Fruit fly (Drosophila melanogaster) whole organism, embryonic: ENCODE results near the gene al.
A peak's percentile ranks its signal among the peaks of the same experiment; 100 is the strongest.

Source experiments
- CG10366 ChIP-seq: fragments of 200-800 bp; sonication (Bioruptor generic); IDR thresholded peaks from 2 replicates; pipeline ENCODE4 v1.3.6; 2022; ENCODE audit warnings: missing biosample characterization, missing genetic modification characterization
- CG10979 ChIP-seq: fragments of 200-800 bp; sonication (Bioruptor generic); optimal IDR thresholded peaks from 2 replicates; lab custom pipeline; 2018; ENCODE audit warnings: missing biosample characterization, mild to moderate bottlenecking, missing genetic modification characterization, moderate library complexity
- CG12071 ChIP-seq: fragments of 200-800 bp; sonication (Bioruptor generic); optimal IDR thresholded peaks from 3 replicates; lab custom pipeline; 2018; ENCODE audit warnings: missing biosample characterization, mild to moderate bottlenecking, missing genetic modification characterization
- CG1529 ChIP-seq: fragments of 200-800 bp; sonication (Bioruptor generic); optimal IDR thresholded peaks from 3 replicates; lab custom pipeline; 2018; ENCODE audit warnings: missing biosample characterization, missing genetic modification characterization
- CG15514 ChIP-seq: fragments of 200-800 bp; sonication (Bioruptor generic); optimal IDR thresholded peaks from 3 replicates; lab custom pipeline; 2017; ENCODE audit warnings: missing biosample characterization, missing genetic modification characterization, mild to moderate bottlenecking, moderate library complexity, missing genetic modification reagents
- CG16779 ChIP-seq: fragments of 200-800 bp; sonication (Bioruptor generic); IDR thresholded peaks from 2 replicates; pipeline ENCODE4 v1.3.6; 2022; ENCODE audit warnings: missing biosample characterization, missing genetic modification characterization
- CG16813 ChIP-seq: fragments of 200-800 bp; sonication (Bioruptor generic); IDR thresholded peaks from 3 replicates; pipeline ENCODE4 v1.3.6; 2022; ENCODE audit warnings: missing biosample characterization, missing genetic modification characterization; ENCODE audit not compliant: partially characterized antibody
- CG17359 ChIP-seq: fragments of 200-800 bp; sonication (Bioruptor generic); optimal IDR thresholded peaks from 3 replicates; lab custom pipeline; 2018; ENCODE audit warnings: missing biosample characterization, mild to moderate bottlenecking, missing genetic modification characterization, moderate library complexity
- CG17385 ChIP-seq: fragments of 200-800 bp; sonication (Bioruptor generic); optimal IDR thresholded peaks from 3 replicates; lab custom pipeline; 2018; ENCODE audit warnings: missing biosample characterization, mild to moderate bottlenecking, missing genetic modification characterization
- CG17829 ChIP-seq: fragments of 200-800 bp; optimal IDR thresholded peaks from 2 replicates; lab custom pipeline; 2019; ENCODE audit warnings: missing biosample characterization, mild to moderate bottlenecking, missing genetic modification characterization, moderate library complexity
- CG31224 ChIP-seq: fragments of 200-800 bp; sonication (Bioruptor generic); IDR thresholded peaks from 2 replicates; pipeline ENCODE4 v1.3.6; 2022; ENCODE audit warnings: missing biosample characterization, missing genetic modification characterization
- CG3838 ChIP-seq: fragments of 200-800 bp; sonication (Bioruptor generic); optimal IDR thresholded peaks from 3 replicates; lab custom pipeline; 2016; ENCODE audit warnings: missing biosample characterization, missing genetic modification characterization
- CG3995 ChIP-seq: fragments of 200-800 bp; sonication (Bioruptor generic); optimal IDR thresholded peaks from 3 replicates; lab custom pipeline; 2016; ENCODE audit warnings: missing biosample characterization, missing genetic modification characterization
- CG4617 ChIP-seq: fragments of 200-800 bp; sonication (Bioruptor generic); optimal IDR thresholded peaks from 3 replicates; lab custom pipeline; 2016; ENCODE audit warnings: missing biosample characterization, missing genetic modification characterization, borderline replicate concordance
- CG7928 ChIP-seq: fragments of 200-800 bp; sonication (Bioruptor generic); optimal IDR thresholded peaks from 2 replicates; lab custom pipeline; 2017; ENCODE audit warnings: missing biosample characterization, mild to moderate bottlenecking, missing genetic modification characterization
- CG8281 ChIP-seq: fragments of 200-800 bp; sonication (Bioruptor generic); optimal IDR thresholded peaks from 2 replicates; lab custom pipeline; 2018; ENCODE audit warnings: missing biosample characterization, mild to moderate bottlenecking, missing genetic modification characterization, moderate library complexity
- CG8944 ChIP-seq: fragments of 200-800 bp; sonication (Bioruptor generic); optimal IDR thresholded peaks from 3 replicates; lab custom pipeline; 2016; ENCODE audit warnings: missing biosample characterization, missing genetic modification characterization
- CTCF ChIP-seq: fragments of 200-800 bp; sonication (Bioruptor generic); optimal IDR thresholded peaks from 2 replicates; lab custom pipeline; 2017; ENCODE audit warnings: missing biosample characterization, mild to moderate bottlenecking, missing genetic modification characterization, moderate library complexity
- D19B ChIP-seq: fragments of 200-800 bp; sonication (Bioruptor generic); optimal IDR thresholded peaks from 2 replicates; lab custom pipeline; 2017; ENCODE audit warnings: missing biosample characterization, mild to moderate bottlenecking, missing genetic modification characterization
- Dll ChIP-seq: fragments of 200-800 bp; sonication (Bioruptor generic); IDR thresholded peaks from 4 replicates; pipeline ENCODE4 v1.3.6; 2022; ENCODE audit warnings: missing biosample characterization, missing genetic modification characterization; ENCODE audit not compliant: partially characterized antibody
- ERR ChIP-seq: fragments of 200-800 bp; sonication (Bioruptor generic); optimal IDR thresholded peaks from 2 replicates; lab custom pipeline; 2016; ENCODE audit warnings: missing biosample characterization, missing genetic modification characterization
- Gug ChIP-seq: fragments of 200-800 bp; sonication (Bioruptor generic); IDR thresholded peaks from 4 replicates; pipeline ENCODE4 v1.3.6; 2022; ENCODE audit warnings: missing biosample characterization, missing genetic modification characterization
- Hey ChIP-seq: fragments of 200-800 bp; sonication (Bioruptor generic); optimal IDR thresholded peaks from 3 replicates; lab custom pipeline; 2018; ENCODE audit warnings: missing biosample characterization, mild to moderate bottlenecking, missing genetic modification characterization
- HmgD ChIP-seq: fragments of 200-800 bp; sonication (Bioruptor generic); optimal IDR thresholded peaks from 3 replicates; lab custom pipeline; 2016; ENCODE audit warnings: missing biosample characterization, missing genetic modification characterization
- Lim3 ChIP-seq: fragments of 200-800 bp; sonication (Bioruptor generic); IDR thresholded peaks from 2 replicates; pipeline ENCODE4 v1.3.6; 2022; ENCODE audit warnings: missing biosample characterization, missing genetic modification characterization
- Six4 ChIP-seq: fragments of 200-800 bp; sonication (Bioruptor generic); optimal IDR thresholded peaks from 2 replicates; lab custom pipeline; 2016; ENCODE audit warnings: missing biosample characterization, missing genetic modification characterization
- Sox102F ChIP-seq: fragments of 200-800 bp; sonication (Bioruptor generic); optimal IDR thresholded peaks from 2 replicates; lab custom pipeline; 2018; ENCODE audit warnings: missing biosample characterization, mild to moderate bottlenecking, missing genetic modification characterization, moderate library complexity
- Xbp1 ChIP-seq: fragments of 200-800 bp; sonication (Bioruptor generic); optimal IDR thresholded peaks from 3 replicates; lab custom pipeline; 2016; ENCODE audit warnings: missing biosample characterization, mild to moderate bottlenecking, missing genetic modification characterization
- cg ChIP-seq: fragments of 200-800 bp; sonication (Bioruptor generic); optimal IDR thresholded peaks from 3 replicates; lab custom pipeline; 2019; ENCODE audit warnings: missing biosample characterization, mild to moderate bottlenecking, missing genetic modification characterization, moderate library complexity
- dm ChIP-seq: fragments of 200-800 bp; sonication (Bioruptor generic); optimal IDR thresholded peaks from 3 replicates; lab custom pipeline; 2016; ENCODE audit warnings: missing biosample characterization, missing genetic modification characterization
- dysf ChIP-seq: fragments of 200-800 bp; sonication (Bioruptor generic); IDR thresholded peaks from 3 replicates; pipeline ENCODE4 v1.3.6; 2022; ENCODE audit warnings: missing biosample characterization, missing genetic modification characterization
- jing ChIP-seq: fragments of 200-800 bp; sonication (Bioruptor generic); optimal IDR thresholded peaks from 2 replicates; lab custom pipeline; 2018; ENCODE audit warnings: missing biosample characterization, mild to moderate bottlenecking, missing genetic modification characterization
- knrl ChIP-seq: fragments of 200-800 bp; sonication (Bioruptor generic); IDR thresholded peaks from 3 replicates; pipeline ENCODE4 v1.3.6; 2022; ENCODE audit warnings: missing biosample characterization, missing genetic modification characterization; ENCODE audit not compliant: partially characterized antibody
- mam ChIP-seq: fragments of 200-800 bp; sonication (Bioruptor generic); optimal IDR thresholded peaks from 3 replicates; lab custom pipeline; 2016; ENCODE audit warnings: missing biosample characterization, missing genetic modification characterization
- mirr ChIP-seq: fragments of 200-800 bp; sonication (Bioruptor generic); optimal IDR thresholded peaks from 3 replicates; lab custom pipeline; 2018; ENCODE audit warnings: missing biosample characterization, mild to moderate bottlenecking, missing genetic modification characterization
- nmo ChIP-seq: fragments of 200-800 bp; sonication (Bioruptor generic); optimal IDR thresholded peaks from 2 replicates; lab custom pipeline; 2018; ENCODE audit warnings: missing biosample characterization, mild to moderate bottlenecking, missing genetic modification characterization, moderate library complexity
- pho ChIP-seq: fragments of 200-800 bp; sonication (Bioruptor generic); optimal IDR thresholded peaks from 2 replicates; lab custom pipeline; 2016; ENCODE audit warnings: missing biosample characterization, missing genetic modification characterization
- prd ChIP-seq, 3 experiments: fragments of >200 bp in 2 of 3; fragments of 200-800 bp in 1 of 3; sonication (Bioruptor generic) in 1 of 3; optimal IDR thresholded peaks in 2 of 3; IDR thresholded peaks in 1 of 3; 2 replicates in 2 of 3; 3 replicates in 1 of 3; pipeline versions ENCODE4 v1.3.6 to Lab custom; 2017 to 2022; ENCODE audit warnings: missing biosample characterization in 1 of 3, missing genetic modification characterization in 1 of 3
- pzg ChIP-seq: fragments of 200-800 bp; sonication (Bioruptor generic); optimal IDR thresholded peaks from 3 replicates; lab custom pipeline; 2018; ENCODE audit warnings: missing biosample characterization, mild to moderate bottlenecking, missing genetic modification characterization, moderate library complexity
- scrt ChIP-seq: fragments of 200-800 bp; sonication (Bioruptor generic); optimal IDR thresholded peaks from 2 replicates; lab custom pipeline; 2018; ENCODE audit warnings: missing biosample characterization, mild to moderate bottlenecking, missing genetic modification characterization, moderate library complexity
- sens ChIP-seq: fragments of 200-800 bp; sonication (Bioruptor generic); peaks from one replicate; lab custom pipeline; 2016; ENCODE audit warnings: missing biosample characterization, missing genetic modification characterization
- so ChIP-seq: fragments of 200-800 bp; sonication (Bioruptor generic); IDR thresholded peaks from 3 replicates; pipeline ENCODE4 v1.3.6; 2022; ENCODE audit warnings: missing biosample characterization, missing genetic modification characterization
- tna ChIP-seq: fragments of 200-800 bp; sonication (Bioruptor generic); IDR thresholded peaks from 2 replicates; pipeline ENCODE4 v1.3.6; 2022; ENCODE audit warnings: missing biosample characterization, missing genetic modification characterization; ENCODE audit not compliant: partially characterized antibody
- twi ChIP-seq: fragments of 200-800 bp; optimal IDR thresholded peaks from 2 replicates; lab custom pipeline; 2019; ENCODE audit warnings: missing biosample characterization, mild to moderate bottlenecking, missing genetic modification characterization, moderate library complexity
- tx ChIP-seq: fragments of 200-800 bp; sonication (Bioruptor generic); optimal IDR thresholded peaks from 2 replicates; lab custom pipeline; 2016; ENCODE audit warnings: missing biosample characterization, missing genetic modification characterization
- vfl ChIP-seq: fragments of 200-800 bp; sonication (Bioruptor generic); optimal IDR thresholded peaks from 2 replicates; lab custom pipeline; 2016; ENCODE audit warnings: missing biosample characterization, missing genetic modification characterization
- wek ChIP-seq: fragments of 200-800 bp; sonication (Bioruptor generic); optimal IDR thresholded peaks from 3 replicates; lab custom pipeline; 2018; ENCODE audit warnings: missing biosample characterization, mild to moderate bottlenecking, missing genetic modification characterization, moderate library complexity
- zen2 ChIP-seq: fragments of 200-800 bp; sonication (Bioruptor generic); IDR thresholded peaks from 3 replicates; pipeline ENCODE4 v1.3.6; 2022; ENCODE audit warnings: missing biosample characterization, missing genetic modification characterization; ENCODE audit not compliant: partially characterized antibody

Gene al

DNA sequence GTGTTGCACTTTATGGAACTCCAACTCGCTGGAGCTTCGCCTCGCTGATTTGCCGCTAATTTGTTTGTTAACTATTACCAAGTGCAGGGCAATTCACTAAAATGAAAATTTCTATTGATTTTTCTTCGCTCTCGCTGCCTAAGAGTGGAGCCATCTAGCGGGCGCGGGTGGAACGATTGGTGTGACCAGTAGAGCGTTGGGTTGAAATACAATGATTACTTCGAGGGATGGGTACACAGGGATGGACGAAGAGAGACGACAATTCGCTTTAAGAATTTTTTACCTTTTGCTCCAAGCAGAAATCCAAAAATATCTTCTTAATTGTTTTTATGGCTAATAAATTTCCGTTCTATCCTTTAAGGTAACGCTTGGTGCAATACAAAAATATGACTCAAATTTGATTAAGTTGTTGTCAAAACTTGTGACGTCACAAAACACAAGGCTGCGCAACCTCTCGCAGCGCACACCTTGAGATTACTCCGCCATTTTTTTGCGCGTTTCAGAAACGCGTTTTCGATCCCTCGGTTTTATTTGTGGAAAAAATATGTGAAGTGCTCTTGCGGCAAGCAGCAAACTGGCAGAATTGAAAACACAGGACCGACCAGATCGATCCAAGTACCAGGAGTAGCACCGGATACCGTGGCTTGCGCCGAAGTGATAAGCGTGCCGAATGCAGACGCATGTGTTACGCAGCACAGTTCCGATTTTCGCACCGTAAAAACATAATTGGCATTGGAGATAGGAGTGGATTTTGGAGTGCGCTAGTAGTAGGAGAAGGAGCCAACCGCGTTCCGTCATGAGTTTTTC lies 36.9 kb downstream of the al start, which contains the start of the genes AP-2alpha and ebi (continued):
- TF ChIP-seq Gug (peak; percentile 92), dm (GFP tag; lab: Kevin White, UChicago) (peak; percentile 91), vfl (GFP tag; lab: Kevin White, UChicago) (peak; percentile 84), jing (GFP tag; lab: Kevin White, UChicago) (peak; percentile 59), mam (peak; percentile 96), sens (GFP tag; lab: Kevin White, UChicago) (peak; percentile 98), twi (tag; lab: Kevin White, UChicago) (peak; percentile 82), Hey (tag; lab: Kevin White, UChicago) (peak; percentile 59), ERR (GFP tag; lab: Kevin White, UChicago) (peak; percentile 75), Sox102F (no peak), Lim3 (peak; percentile 76), pho (GFP tag; lab: Kevin White, UChicago) (peak; percentile 95), CG4617 (GFP tag; lab: Kevin White, UChicago) (peak; percentile 87), scrt (GFP tag; lab: Kevin White, UChicago) (no peak), CG17385 (GFP tag; lab: Kevin White, UChicago) (peak; percentile 76), zen2 (GFP tag; lab: Robert Waterston, UW) (no peak), CG10366 (GFP tag; lab: Robert Waterston, UW) (peak; percentile 85), so (peak; percentile 72; the same call in 2 of the 3 replicates), CG3838 (GFP tag; lab: Kevin White, UChicago) (peak; percentile 77), tx (GFP tag; lab: Kevin White, UChicago) (peak; percentile 92), CG17359 (peak; percentile 62), nmo (peak; percentile 95), CG12071 (GFP tag; lab: Kevin White, UChicago) (no peak), Dll (GFP tag; lab: Robert Waterston, UW) (no peak), CTCF (GFP tag; lab: Kevin White, UChicago) (peak; percentile 93), D19B (GFP tag; lab: Kevin White, UChicago) (peak; percentile 65), HmgD (GFP tag; lab: Kevin White, UChicago) (peak; percentile 97), CG3995 (GFP tag; lab: Kevin White, UChicago) (peak; percentile 68), CG17829 (peak; percentile 86), cg (GFP tag; lab: Kevin White, UChicago) (no peak), CG16779 (GFP tag; lab: Robert Waterston, UW) (0 out of 2 replicates have a peak, but pooled peaks have one; percentile 59), knrl (GFP tag; lab: Robert Waterston, UW) (peak; percentile 51; the same call in 1 of the 3 replicates), CG8281 (tag; lab: Kevin White, UChicago) (peak; percentile 50), pzg (peak; percentile 82), mirr (GFP tag; lab: Kevin White, UChicago) (peak; percentile 26), CG7928 (GFP tag; lab: Kevin White, UChicago) (peak; percentile 98), wek (GFP tag; lab: Kevin White, UChicago) (no peak), Xbp1 (GFP tag; lab: Kevin White, UChicago) (peak; percentile 94), CG16813 (no peak), CG8944 (GFP tag; lab: Kevin White, UChicago) (peak; percentile 95), CG1529 (peak; percentile 64), CG15514 (GFP tag; lab: Kevin White, UChicago) (peak; percentile 86), dysf (GFP tag; lab: Robert Waterston, UW) (peak; percentile 93), Six4 (GFP tag; lab: Kevin White, UChicago) (peak; percentile 81), tna (GFP tag; lab: Robert Waterston, UW) (no peak), CG31224 (GFP tag; lab: Robert Waterston, UW) (peak; percentile 81), CG10979 (tag; lab: Kevin White, UChicago) (peak; percentile 76), prd (optimal IDR thresholded peaks at IDR 0.05; lab: Kevin White, UChicago) (no peak), prd (GFP tag; IDR thresholded peaks at IDR 0.05; lab: Robert Waterston, UW) (peak; percentile 95)
